Fruit fly (Drosophila melanogaster): ENCODE results near the gene CG6067.

Gene CG6067

dm6 chrX:5968094-5968723, 12.8 kb downstream of the CG6067 start (continued):
- TF ChIP-seq CG8119 (GFP tag; IDR thresholded peaks at IDR 0.05) (peak; percentile 80), fd59A (GFP tag; optimal IDR thresholded peaks at IDR 0.05) (peak; percentile 30), Eip75B (GFP tag; optimal IDR thresholded peaks at IDR 0.05) (peak; percentile 68), CG10669 (GFP tag; optimal IDR thresholded peaks at IDR 0.05) (peak; percentile 53), CG11902 (GFP tag; optimal IDR thresholded peaks at IDR 0.05) (no peak), CG6854 (GFP tag; optimal IDR thresholded peaks at IDR 0.05) (no peak), CG3032 (tag; optimal IDR thresholded peaks at IDR 0.05) (peak; percentile 51), Gug (GFP tag; IDR thresholded peaks at IDR 0.05) (peak; percentile 78), CG15336 (GFP tag; IDR thresholded peaks at IDR 0.05) (peak; percentile 87)

- peak; percentile 39 for TF ChIP-seq Met (GFP tag; optimal IDR thresholded peaks at IDR 0.05)
- peak; percentile 46 for TF ChIP-seq CG10631 (GFP tag; optimal IDR thresholded peaks at IDR 0.05)
- no peak for TF ChIP-seq CG7368 (GFP tag; optimal IDR thresholded peaks at IDR 0.05)
- peak; percentile 22 for TF ChIP-seq acj6 (GFP tag; optimal IDR thresholded peaks at IDR 0.05)
- peak; percentile 31 for TF ChIP-seq pdm3 (GFP tag; optimal IDR thresholded peaks at IDR 0.05)
- TF ChIP-seq CG6808 (GFP tag; optimal IDR thresholded peaks at IDR 0.05): peak; percentile 54
- TF ChIP-seq fkh (GFP tag; optimal IDR thresholded peaks at IDR 0.05): peak; percentile 39
- peak; percentile 25 for TF ChIP-seq CG31627 (GFP tag; optimal IDR thresholded peaks at IDR 0.05)
- TF ChIP-seq Hr39 (GFP tag; optimal IDR thresholded peaks at IDR 0.05): no peak
- TF ChIP-seq fd85E (GFP tag; optimal IDR thresholded peaks at IDR 0.05): no peak
- peak; percentile 50 for TF ChIP-seq esn (GFP tag; optimal IDR thresholded peaks at IDR 0.05)
- peak; percentile 62 for TF ChIP-seq CG32006 (GFP tag; optimal IDR thresholded peaks at IDR 0.05)
- peak; percentile 33 for TF ChIP-seq Ets96B (tag; optimal IDR thresholded peaks at IDR 0.05)
- peak; percentile 41 for TF ChIP-seq CG15336 (GFP tag; IDR thresholded peaks at IDR 0.05)
- TF ChIP-seq CG6792 (GFP tag; optimal IDR thresholded peaks at IDR 0.05): peak; percentile 34
- peak; percentile 40 for TF ChIP-seq topi (GFP tag; optimal IDR thresholded peaks at IDR 0.05)
- TF ChIP-seq Gug (GFP tag; IDR thresholded peaks at IDR 0.05): peak; percentile 33
- TF ChIP-seq CG1621 (tag; optimal IDR thresholded peaks at IDR 0.05): no peak
- peak; percentile 38 for TF ChIP-seq achi (GFP tag; optimal IDR thresholded peaks at IDR 0.05)
- peak; percentile 19 for TF ChIP-seq spab (GFP tag; optimal IDR thresholded peaks at IDR 0.05)
- peak in 1 of 2 experiments; percentile 47 for TF ChIP-seq ss (GFP tag; optimal IDR thresholded peaks at IDR 0.05)
- peak; percentile 27; the same call in 2 of the 3 replicates for TF ChIP-seq eg (GFP tag; IDR thresholded peaks at IDR 0.05)
- TF ChIP-seq lz (GFP tag; optimal IDR thresholded peaks at IDR 0.05): peak; percentile 23
- TF ChIP-seq Eip75B (GFP tag; optimal IDR thresholded peaks at IDR 0.05): no peak
- TF ChIP-seq Hr38 (GFP tag; optimal IDR thresholded peaks at IDR 0.05): no peak
- peak; percentile 31 for TF ChIP-seq CG4318 (GFP tag; optimal IDR thresholded peaks at IDR 0.05)
- TF ChIP-seq CG9139 (GFP tag; optimal IDR thresholded peaks at IDR 0.05): no peak
- TF ChIP-seq Eip78C (GFP tag): peak; percentile 86
- TF ChIP-seq CG8119 (GFP tag; IDR thresholded peaks at IDR 0.05): 0 out of 3 replicates have a peak, but pooled peaks have one; percentile 22
- no peak for TF ChIP-seq Ets21C (GFP tag; optimal IDR thresholded peaks at IDR 0.05)
- TF ChIP-seq Sox14 (GFP tag; optimal IDR thresholded peaks at IDR 0.05): no peak
- peak; percentile 43 for TF ChIP-seq Hr4 (GFP tag; optimal IDR thresholded peaks at IDR 0.05)
- peak; percentile 27 for TF ChIP-seq dsx (GFP tag; optimal IDR thresholded peaks at IDR 0.05; ENCODE audit: poor library complexity, severe bottlenecking)
- TF ChIP-seq CG6163 (GFP tag; IDR thresholded peaks at IDR 0.05): peak; percentile 59
- TF ChIP-seq CG11902 (GFP tag; optimal IDR thresholded peaks at IDR 0.05): no peak
- peak; percentile 29 for TF ChIP-seq cyc (GFP tag; optimal IDR thresholded peaks at IDR 0.05)
- no peak for TF ChIP-seq Sox15 (GFP tag; optimal IDR thresholded peaks at IDR 0.05)
- peak; percentile 17 for TF ChIP-seq Blimp-1 (GFP tag; optimal IDR thresholded peaks at IDR 0.05)
- TF ChIP-seq svp (GFP tag): peak; percentile 79
- TF ChIP-seq Smox (GFP tag; optimal IDR thresholded peaks at IDR 0.05): peak; percentile 55
- peak; percentile 9 for TF ChIP-seq CG10669 (GFP tag; optimal IDR thresholded peaks at IDR 0.05)
- peak; percentile 31 for TF ChIP-seq CG8632 (GFP tag; optimal IDR thresholded peaks at IDR 0.05)
- no peak for TF ChIP-seq dac (GFP tag; optimal IDR thresholded peaks at IDR 0.05)
Observed at dm6 chrX:5969860-5970665, 14.6 kb downstream of the CG6067 start.
